Fruit fly (Drosophila melanogaster): ENCODE results near the gene CG15695.

dm6 chr3R:20826929-20827328 lies 15.0 kb upstream of the CG15695 start:
- TF ChIP-seq psq (optimal IDR thresholded peaks at IDR 0.05) (no peak), CG8478 (optimal IDR thresholded peaks at IDR 0.05) (no peak), Dll (optimal IDR thresholded peaks at IDR 0.05) (no peak), EcR (GFP tag; optimal IDR thresholded peaks at IDR 0.05) (no peak)

Data from whole organism.